Worm (Caenorhabditis elegans) whole organism, young adult: ENCODE measurements around the gene D1053.4.

Experiments used
- F10E7.11 ChIP-seq: sonication (generic microtip); optimal IDR thresholded peaks from 2 replicates; lab custom pipeline; 2017; ENCODE audit warnings: mild to moderate bottlenecking, missing genetic modification characterization, moderate library complexity, missing compliant biosample characterization
- ama-1 ChIP-seq, 3 experiments: fragments of 150-350 bp in 1 of 3; sonication (generic microtip) in 2 of 3; optimal IDR thresholded peaks; 2 replicates each; lab custom pipeline; 2014 to 2018; ENCODE audit warnings: missing biosample characterization in 2 of 3, missing genetic modification characterization in 2 of 3, missing genetic modification reagents in 2 of 3
- hlh-26 ChIP-seq: fragments of 200-800 bp; sonication (Bioruptor generic); conservative IDR thresholded peaks from 2 replicates; pipeline ENCODE4 v1.3.6; 2022; ENCODE audit warnings: missing genetic modification reagents, missing genetic modification characterization, missing compliant biosample characterization
- mcd-1 ChIP-seq: fragments of 200-800 bp; sonication (Bioruptor generic); IDR thresholded peaks from 2 replicates; pipeline ENCODE4 v1.3.6; 2022; ENCODE audit warnings: missing genetic modification reagents, missing genetic modification characterization, missing compliant biosample characterization
- snpc-4 ChIP-seq, 5 experiments: fragments of 150-350 bp in 1 of 5; sonication (generic microtip) in 4 of 5; optimal IDR thresholded peaks; 2 replicates each; lab custom pipeline; 2014 to 2018; ENCODE audit warnings: missing genetic modification characterization in 5 of 5, missing biosample characterization in 3 of 5, antibody characterized with exemption in 2 of 5, mild to moderate bottlenecking in 2 of 5, missing compliant biosample characterization in 2 of 5, missing genotype in 2 of 5, moderate library complexity in 2 of 5, missing genetic modification reagents in 1 of 5
- unc-62 ChIP-seq: fragments of 150-350 bp; optimal IDR thresholded peaks from 2 replicates; lab custom pipeline; 2014; ENCODE audit warnings: missing biosample characterization, missing genetic modification reagents, missing genetic modification characterization

DNA sequence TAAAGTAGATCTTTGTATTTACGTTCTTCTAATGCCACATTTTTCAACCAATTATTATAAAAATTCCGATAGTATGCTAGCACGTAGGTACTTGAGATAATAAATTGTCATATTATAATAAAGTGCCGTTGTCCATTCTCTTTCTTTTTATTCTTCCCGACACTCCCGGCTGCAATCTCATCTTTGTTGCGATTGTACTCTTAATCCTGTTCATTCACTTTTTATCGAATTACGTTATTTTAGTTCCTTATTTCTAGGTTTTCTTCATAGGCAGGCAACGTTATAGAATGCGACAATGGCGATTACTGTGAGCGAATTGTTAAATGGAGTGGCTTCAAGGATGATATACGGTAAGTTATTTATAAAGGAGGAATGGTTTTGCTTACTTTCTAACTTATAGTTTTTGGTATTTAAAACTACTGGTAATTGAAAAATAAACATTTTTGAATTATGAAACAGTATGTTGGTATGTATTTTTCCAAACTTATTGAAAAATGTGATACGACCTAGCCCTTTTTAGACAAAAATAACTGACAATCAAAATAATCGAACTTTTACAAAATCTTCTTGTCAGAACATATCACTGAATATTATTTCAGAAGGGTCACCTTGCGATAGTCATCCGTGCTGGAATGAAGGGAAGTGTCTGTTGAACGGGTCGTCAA lies 22.4 kb upstream of the D1053.4 start, which contains the start of gene C40H5.2:
- TF ChIP-seq snpc-4 (GFP tag; optimal IDR thresholded peaks at IDR 0.05; lab: Kevin White, UChicago) (no peak), snpc-4 (tag; optimal IDR thresholded peaks at IDR 0.05; lab: Kevin White, UChicago) (no peak), unc-62 (GFP tag; lab: Kevin White, UChicago) (no peak), ama-1 (optimal IDR thresholded peaks at IDR 0.05; lab: Kevin White, UChicago) (no peak), ama-1 (GFP tag; optimal IDR thresholded peaks at IDR 0.05; lab: Kevin White, UChicago) (no peak), F10E7.11 (no peak), mcd-1 (GFP tag; lab: Robert Waterston, UW) (no peak), hlh-26 (GFP tag; lab: Robert Waterston, UW) (no peak)
